Worm (Caenorhabditis elegans) whole organism, L4 larva: Measurements from ENCODE around the gene dhhc-13.

ENCODE experiments used
- F10B5.3 ChIP-seq: sonication (generic microtip); optimal IDR thresholded peaks from 2 replicates; lab custom pipeline; 2016; ENCODE audit warnings: mild to moderate bottlenecking, missing genetic modification characterization, missing compliant biosample characterization
- F37D6.2 ChIP-seq: sonication (generic microtip); optimal IDR thresholded peaks from 2 replicates; lab custom pipeline; 2016; ENCODE audit warnings: mild to moderate bottlenecking, missing genetic modification characterization, missing compliant biosample characterization
- Y48G9A.11 ChIP-seq: fragments of 200-800 bp; sonication (Bioruptor generic); IDR thresholded peaks from 2 replicates; pipeline ENCODE4 v1.3.6; 2022; ENCODE audit warnings: missing genetic modification reagents, missing genetic modification characterization, missing compliant biosample characterization
- aha-1 ChIP-seq: fragments of 150-350 bp; peaks from one replicate; lab custom pipeline; 2014; ENCODE audit warnings: missing biosample characterization, missing genetic modification characterization
- aly-2 ChIP-seq: sonication (generic microtip); optimal IDR thresholded peaks from 2 replicates; lab custom pipeline; 2018; ENCODE audit warnings: missing biosample characterization, missing genetic modification characterization
- ama-1 ChIP-seq: fragments of 150-350 bp; optimal IDR thresholded peaks from 2 replicates; lab custom pipeline; 2014; ENCODE audit warnings: inconsistent platforms, mixed read lengths
- ceh-62 ChIP-seq: sonication (generic microtip); optimal IDR thresholded peaks from 2 replicates; lab custom pipeline; 2017; ENCODE audit warnings: missing biosample characterization, missing genetic modification characterization
- daf-16 ChIP-seq, 3 experiments: sonication (generic microtip); optimal IDR thresholded peaks; 2 replicates each; lab custom pipeline; 2016 to 2017; ENCODE audit warnings: missing genetic modification characterization in 3 of 3, missing genetic modification reagents in 3 of 3, mild to moderate bottlenecking in 2 of 3, missing compliant biosample characterization in 2 of 3, missing biosample characterization in 1 of 3, moderate library complexity in 1 of 3
- daf-8 ChIP-seq: fragments of 200-800 bp; sonication (Bioruptor generic); IDR thresholded peaks from 2 replicates; pipeline ENCODE4 v1.3.6; 2022; ENCODE audit warnings: missing genetic modification characterization, missing compliant biosample characterization
- dpl-1 ChIP-seq: fragments of 150-350 bp; optimal IDR thresholded peaks from 2 replicates; lab custom pipeline; 2014; ENCODE audit warnings: missing biosample characterization, missing genetic modification reagents, missing genetic modification characterization
- dve-1 ChIP-seq: sonication (generic microtip); optimal IDR thresholded peaks from 2 replicates; lab custom pipeline; 2017; ENCODE audit warnings: antibody characterized with exemption, mild to moderate bottlenecking, missing genetic modification characterization, missing compliant biosample characterization; ENCODE audit not compliant: insufficient read depth
- fkh-10 ChIP-seq: fragments of 150-350 bp; optimal IDR thresholded peaks from 2 replicates; lab custom pipeline; 2014; ENCODE audit warnings: missing biosample characterization, missing genetic modification reagents, missing genetic modification characterization
- gei-8 ChIP-seq: fragments of 200-800 bp; sonication (Bioruptor generic); optimal IDR thresholded peaks from 2 replicates; lab custom pipeline; 2018; ENCODE audit warnings: mild to moderate bottlenecking, missing genetic modification characterization, missing compliant biosample characterization
- hif-1 ChIP-seq, 2 experiments: sonication (generic microtip); optimal IDR thresholded peaks; 2 replicates each; lab custom pipeline; 2016 to 2017; ENCODE audit warnings: missing compliant biosample characterization in 2 of 2, missing genetic modification characterization in 2 of 2, missing genetic modification reagents in 2 of 2, missing genotype in 2 of 2, mild to moderate bottlenecking in 1 of 2
- hlh-11 ChIP-seq: fragments of 200-800 bp; sonication (Bioruptor generic); optimal IDR thresholded peaks from 2 replicates; lab custom pipeline; 2018; ENCODE audit warnings: mild to moderate bottlenecking, missing genetic modification characterization, missing compliant biosample characterization
- lim-7 ChIP-seq: fragments of 200-800 bp; sonication (Bioruptor generic); IDR thresholded peaks from 2 replicates; pipeline ENCODE4 v1.3.6; 2022; ENCODE audit warnings: missing genetic modification characterization, missing compliant biosample characterization
- lin-1 ChIP-seq: fragments of 200-800 bp; sonication (Bioruptor generic); IDR thresholded peaks from 2 replicates; pipeline ENCODE4 v1.3.6; 2022; ENCODE audit warnings: missing genetic modification reagents, missing genetic modification characterization, missing compliant biosample characterization
- lsy-2 ChIP-seq, 2 experiments: fragments of 150-350 bp in 1 of 2; sonication (generic microtip) in 1 of 2; optimal IDR thresholded peaks; 2 replicates each; lab custom pipeline; 2014 to 2017; ENCODE audit warnings: missing biosample characterization in 2 of 2, missing genetic modification characterization in 2 of 2
- madf-9 ChIP-seq: fragments of 200-800 bp; sonication (Bioruptor generic); conservative IDR thresholded peaks from 2 replicates; pipeline ENCODE4 v1.3.6; 2022; ENCODE audit warnings: missing genetic modification reagents, missing genetic modification characterization, missing compliant biosample characterization
- mep-1 ChIP-seq: fragments of 150-350 bp; sonication (generic microtip); optimal IDR thresholded peaks from 3 replicates; lab custom pipeline; 2014; ENCODE audit warnings: missing biosample characterization, missing genetic modification characterization
- mes-2 ChIP-seq: sonication (generic microtip); optimal IDR thresholded peaks from 2 replicates; lab custom pipeline; 2016; ENCODE audit warnings: missing genotype, mild to moderate bottlenecking, missing genetic modification characterization, missing compliant biosample characterization; ENCODE audit not compliant: poor library complexity, severe bottlenecking
- nhr-28 ChIP-seq: fragments of 150-350 bp; optimal IDR thresholded peaks from 2 replicates; lab custom pipeline; 2014; ENCODE audit warnings: missing biosample characterization, missing genetic modification characterization
- nhr-48 ChIP-seq: sonication (generic microtip); optimal IDR thresholded peaks from 2 replicates; lab custom pipeline; 2016; ENCODE audit warnings: mild to moderate bottlenecking, missing genetic modification characterization, missing compliant biosample characterization
- nhr-77 ChIP-seq: fragments of 150-350 bp; optimal IDR thresholded peaks from 2 replicates; lab custom pipeline; 2014; ENCODE audit warnings: missing biosample characterization, missing genetic modification characterization
- rbr-2 ChIP-seq: sonication (generic microtip); optimal IDR thresholded peaks from 2 replicates; lab custom pipeline; 2016; ENCODE audit warnings: missing genotype, missing genetic modification characterization, missing compliant biosample characterization
- snpc-1.2 ChIP-seq: fragments of 200-800 bp; sonication (Bioruptor generic); IDR thresholded peaks from 2 replicates; pipeline ENCODE4 v1.3.6; 2022; ENCODE audit warnings: missing genetic modification reagents, missing genetic modification characterization, missing compliant biosample characterization
- spr-1 ChIP-seq: sonication (generic microtip); optimal IDR thresholded peaks from 2 replicates; lab custom pipeline; 2016; ENCODE audit warnings: mild to moderate bottlenecking, missing genetic modification characterization, missing compliant biosample characterization
- tra-1 ChIP-seq: fragments of 200-800 bp; sonication (Bioruptor generic); IDR thresholded peaks from 2 replicates; pipeline ENCODE4 v1.3.6; 2022; ENCODE audit warnings: missing genetic modification reagents, missing genetic modification characterization, missing compliant biosample characterization
- unc-39 ChIP-seq: sonication (generic microtip); optimal IDR thresholded peaks from 2 replicates; lab custom pipeline; 2017; ENCODE audit warnings: missing biosample characterization, missing genetic modification characterization
- unc-62 ChIP-seq, 3 experiments: fragments of 150-350 bp in 1 of 3; sonication (generic microtip); optimal IDR thresholded peaks in 2 of 3; peaks in 1 of 3; 1 replicate in 1 of 3; 2 replicates in 2 of 3; lab custom pipeline; 2014 to 2017; ENCODE audit warnings: missing biosample characterization in 3 of 3, missing genetic modification characterization in 3 of 3, missing genetic modification reagents in 3 of 3, missing genotype in 1 of 3
- vab-7 ChIP-seq: fragments of 200-800 bp; sonication (Bioruptor generic); IDR thresholded peaks from 2 replicates; pipeline ENCODE4 v1.3.6; 2022; ENCODE audit warnings: missing genetic modification reagents, missing genetic modification characterization, missing compliant biosample characterization
- zag-1 ChIP-seq: fragments of 150-350 bp; optimal IDR thresholded peaks from 2 replicates; lab custom pipeline; 2014; ENCODE audit warnings: missing biosample characterization, missing genetic modification characterization
- ztf-11 ChIP-seq: fragments of 150-350 bp; optimal IDR thresholded peaks from 2 replicates; lab custom pipeline; 2014; ENCODE audit warnings: missing biosample characterization, missing genetic modification characterization

dhhc-13 gene

DNA sequence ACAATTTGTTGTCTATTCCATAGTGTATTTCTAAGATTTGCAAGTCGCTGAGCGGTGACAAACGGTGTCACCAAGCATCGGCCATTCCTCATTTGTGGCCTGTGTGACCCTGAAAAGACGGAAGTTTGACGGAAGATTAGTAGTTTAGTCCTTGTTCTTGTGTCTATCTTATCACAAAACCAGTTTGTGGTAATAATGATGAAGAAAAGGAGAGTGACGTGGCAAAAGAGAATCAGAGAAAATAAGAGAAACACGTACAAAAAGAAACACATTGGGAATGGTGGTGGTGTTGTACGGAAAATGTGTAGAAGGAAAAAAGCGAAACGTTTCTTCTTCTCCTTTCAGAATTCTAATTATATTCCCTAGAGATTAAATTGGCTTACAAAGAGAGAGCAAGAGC lies 22.0 kb downstream of the dhhc-13 start, which contains the start of gene mcu-1 (continued):
- TF ChIP-seq nhr-77 (tag; lab: Kevin White, UChicago) = peak; percentile 69

DNA sequence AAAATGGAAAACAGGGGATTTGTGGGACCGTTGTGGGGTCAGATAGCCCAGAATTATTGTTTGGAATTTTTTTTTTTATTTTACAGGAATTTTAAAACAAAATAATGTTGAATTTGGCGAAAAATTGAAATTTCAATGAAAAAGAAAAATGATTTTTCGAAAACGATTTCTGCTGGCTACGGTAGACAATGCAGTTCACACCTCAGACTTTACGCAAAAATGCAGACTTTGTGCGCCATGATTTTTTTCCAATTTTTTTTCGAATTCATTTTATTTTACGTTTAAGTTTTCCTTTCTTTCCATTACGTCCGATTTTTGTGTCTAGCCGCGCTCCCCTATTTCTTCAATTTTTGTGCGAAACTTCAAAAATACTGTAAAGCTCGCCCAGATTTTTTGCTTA lies 22.8 kb downstream of the dhhc-13 start:
- TF ChIP-seq dpl-1 (no peak), snpc-1.2 (peak; percentile 37), lsy-2 (tag; optimal IDR thresholded peaks at IDR 0.05; lab: Kevin White, UChicago) (peak in 1 of 2 experiments; percentile 10)

ce11 chrIV:5940608-5941007 lies 23.5 kb downstream of the dhhc-13 start:
- TF ChIP-seq ama-1 (lab: Kevin White, UChicago) = peak; percentile 68
- TF ChIP-seq nhr-48 (tag; lab: Kevin White, UChicago) = no peak
- peak; percentile 38 for TF ChIP-seq hlh-11 (tag; lab: Kevin White, UChicago)
- no peak for TF ChIP-seq vab-7 (GFP tag; lab: Robert Waterston, UW)
- peak; percentile 4 for TF ChIP-seq nhr-28
- no peak for TF ChIP-seq F10B5.3 (tag; lab: Kevin White, UChicago)
- TF ChIP-seq unc-62 (GFP tag; optimal IDR thresholded peaks at IDR 0.05 in 1 of 2; lab: Kevin White, UChicago) = peak in 1 of 2 experiments; percentile 98
- TF ChIP-seq unc-62 (tag; optimal IDR thresholded peaks at IDR 0.05; lab: Kevin White, UChicago) = no peak
- TF ChIP-seq gei-8 (GFP tag; lab: Kevin White, UChicago) = no peak
- no peak for TF ChIP-seq lim-7 (GFP tag; lab: Robert Waterston, UW)
- no peak for TF ChIP-seq aha-1
- TF ChIP-seq daf-16 (GFP tag; optimal IDR thresholded peaks at IDR 0.05; lab: Kevin White, UChicago) = peak in 1 of 2 experiments; percentile 48
- no peak for TF ChIP-seq daf-16 (tag; optimal IDR thresholded peaks at IDR 0.05; lab: Kevin White, UChicago)
- TF ChIP-seq tra-1 (GFP tag; lab: Robert Waterston, UW) = no peak
- TF ChIP-seq mes-2 (tag; lab: Kevin White, UChicago) = no peak
- TF ChIP-seq, all 104 proteins: peak for 5

DNA sequence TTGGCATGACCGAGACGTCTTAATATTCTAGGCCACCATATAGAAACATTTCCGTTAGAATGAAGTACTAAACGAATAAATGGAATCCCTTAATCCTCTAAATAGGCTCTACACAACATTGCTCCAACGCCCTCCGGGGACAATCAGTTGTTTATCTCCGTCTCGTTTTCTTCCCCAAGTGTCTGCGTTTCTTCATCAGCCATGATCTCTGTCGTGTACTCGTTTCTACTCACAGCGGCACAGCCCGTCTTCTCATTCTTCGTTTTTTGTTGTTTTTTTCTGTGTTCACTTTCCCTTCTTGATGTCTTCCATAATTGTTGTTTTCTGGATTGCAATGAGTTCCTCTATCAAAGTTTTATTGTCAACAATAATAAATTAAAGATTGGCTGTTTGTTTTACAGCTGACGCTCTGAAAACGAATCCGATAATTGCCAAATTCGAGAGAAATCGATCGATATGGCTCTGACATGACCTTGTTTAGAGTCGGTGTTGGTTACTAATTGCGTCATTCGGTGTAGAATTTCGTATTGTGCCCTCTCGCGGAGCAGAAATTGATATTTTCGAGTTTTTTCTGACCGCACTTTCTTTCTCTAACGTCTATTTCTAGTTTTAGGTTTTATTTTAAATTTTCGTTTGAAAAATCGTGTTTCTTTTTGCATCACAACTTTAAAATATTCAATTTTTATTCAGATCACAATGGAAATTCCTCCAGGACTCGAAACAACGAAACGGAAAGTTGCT lies 24.3 kb downstream of the dhhc-13 start, which contains the start of gene pfkb-1.2:
TSS of gene pfkb-1.2 (plus strand) at position 691 of the 741 bp plus-strand sequence.
- no peak for TF ChIP-seq lsy-2 (tag; optimal IDR thresholded peaks at IDR 0.05; lab: Kevin White, UChicago)
- TF ChIP-seq ztf-11 (tag; lab: Kevin White, UChicago) = no peak
- TF ChIP-seq tra-1 (GFP tag; lab: Robert Waterston, UW) = no peak
- no peak for TF ChIP-seq zag-1 (tag; lab: Kevin White, UChicago)
- no peak for TF ChIP-seq fkh-10 (GFP tag; lab: Kevin White, UChicago)
- TF ChIP-seq daf-8 (GFP tag; lab: Robert Waterston, UW) = no peak
- TF ChIP-seq ceh-62 = no peak
- TF ChIP-seq nhr-28 = peak; percentile 30
- no peak for TF ChIP-seq madf-9
- peak in 1 of 2 experiments; percentile 63 for TF ChIP-seq daf-16 (GFP tag; optimal IDR thresholded peaks at IDR 0.05; lab: Kevin White, UChicago)
- peak; percentile 73 for TF ChIP-seq daf-16 (tag; optimal IDR thresholded peaks at IDR 0.05; lab: Kevin White, UChicago)
- no peak for TF ChIP-seq aly-2 (tag; lab: Kevin White, UChicago)
- no peak for TF ChIP-seq unc-39
- TF ChIP-seq rbr-2 (tag; lab: Kevin White, UChicago) = peak; percentile 55
- no peak for TF ChIP-seq spr-1 (tag; lab: Kevin White, UChicago)
- TF ChIP-seq dve-1 (tag; lab: Kevin White, UChicago) = peak; percentile 17
- TF ChIP-seq mep-1 = peak; percentile 17
- no peak for TF ChIP-seq hif-1 (tag; optimal IDR thresholded peaks at IDR 0.05; lab: Kevin White, UChicago)
- peak; percentile 24 for TF ChIP-seq hlh-11 (tag; lab: Kevin White, UChicago)
- TF ChIP-seq Y48G9A.11 = no peak
- TF ChIP-seq F37D6.2 (tag; lab: Kevin White, UChicago) = no peak
- TF ChIP-seq lin-1 (GFP tag; lab: Robert Waterston, UW) = no peak
